Worm (Caenorhabditis elegans) whole organism, L4 larva: ENCODE measurements around the gene F39F10.2.

ENCODE experiments used
- D1046.2 ChIP-seq: fragments of 200-800 bp; sonication (Bioruptor generic); IDR thresholded peaks from 2 replicates; pipeline ENCODE4 v1.3.6; 2022; ENCODE audit warnings: missing genetic modification characterization, missing compliant biosample characterization
- F10B5.3 ChIP-seq: sonication (generic microtip); optimal IDR thresholded peaks from 2 replicates; lab custom pipeline; 2016; ENCODE audit warnings: mild to moderate bottlenecking, missing genetic modification characterization, missing compliant biosample characterization
- F26F4.8 ChIP-seq: fragments of 200-800 bp; sonication (Bioruptor generic); conservative IDR thresholded peaks from 2 replicates; pipeline ENCODE4 v1.3.6; 2022; ENCODE audit warnings: missing genetic modification characterization, missing compliant biosample characterization
- F37D6.2 ChIP-seq: sonication (generic microtip); optimal IDR thresholded peaks from 2 replicates; lab custom pipeline; 2016; ENCODE audit warnings: mild to moderate bottlenecking, missing genetic modification characterization, missing compliant biosample characterization
- F49E8.2 ChIP-seq: sonication (generic microtip); optimal IDR thresholded peaks from 2 replicates; lab custom pipeline; 2016; ENCODE audit warnings: missing compliant biosample characterization, mild to moderate bottlenecking, missing genetic modification characterization, borderline replicate concordance
- T20F7.1 ChIP-seq: fragments of 200-800 bp; sonication (Bioruptor generic); optimal IDR thresholded peaks from 2 replicates; lab custom pipeline; 2018; ENCODE audit warnings: mild to moderate bottlenecking, missing genetic modification characterization, missing compliant biosample characterization
- T26A8.4 ChIP-seq: fragments of 200-800 bp; sonication (Bioruptor generic); IDR thresholded peaks from 2 replicates; pipeline ENCODE4 v1.3.6; 2022; ENCODE audit warnings: missing genetic modification characterization, missing compliant biosample characterization
- Y48G9A.11 ChIP-seq: fragments of 200-800 bp; sonication (Bioruptor generic); IDR thresholded peaks from 2 replicates; pipeline ENCODE4 v1.3.6; 2022; ENCODE audit warnings: missing genetic modification reagents, missing genetic modification characterization, missing compliant biosample characterization
- Y75B8A.6 ChIP-seq: fragments of 200-800 bp; sonication (Bioruptor generic); IDR thresholded peaks from 2 replicates; pipeline ENCODE4 v1.3.6; 2022; ENCODE audit warnings: missing genetic modification reagents, missing genetic modification characterization, missing compliant biosample characterization
- ZK546.5 ChIP-seq, 2 experiments: sonication (generic microtip); optimal IDR thresholded peaks; 2 replicates each; lab custom pipeline; 2017; ENCODE audit warnings: missing biosample characterization in 2 of 2, missing genetic modification characterization in 2 of 2
- ceh-20 ChIP-seq: fragments of 200-800 bp; sonication (Bioruptor generic); IDR thresholded peaks from 2 replicates; pipeline ENCODE4 v1.3.6; 2022; ENCODE audit warnings: missing genetic modification reagents, missing genetic modification characterization, missing compliant biosample characterization
- ceh-62 ChIP-seq: sonication (generic microtip); optimal IDR thresholded peaks from 2 replicates; lab custom pipeline; 2017; ENCODE audit warnings: missing biosample characterization, missing genetic modification characterization
- ces-1 ChIP-seq: fragments of 150-350 bp; sonication (generic microtip); optimal IDR thresholded peaks from 4 replicates; lab custom pipeline; 2014; ENCODE audit warnings: missing biosample characterization, missing genetic modification reagents, missing genetic modification characterization
- cey-2 ChIP-seq: sonication (generic microtip); optimal IDR thresholded peaks from 3 replicates; lab custom pipeline; 2017; ENCODE audit warnings: missing genetic modification characterization, mild to moderate bottlenecking, missing compliant biosample characterization, antibody characterized with exemption, borderline replicate concordance; ENCODE audit not compliant: insufficient read depth
- daf-16 ChIP-seq, 3 experiments: sonication (generic microtip); optimal IDR thresholded peaks; 2 replicates each; lab custom pipeline; 2016 to 2017; ENCODE audit warnings: missing genetic modification characterization in 3 of 3, missing genetic modification reagents in 3 of 3, mild to moderate bottlenecking in 2 of 3, missing compliant biosample characterization in 2 of 3, missing biosample characterization in 1 of 3, moderate library complexity in 1 of 3
- daf-19 ChIP-seq: fragments of 200-800 bp; sonication (Bioruptor generic); conservative IDR thresholded peaks from 2 replicates; pipeline ENCODE4 v1.3.6; 2022; ENCODE audit warnings: missing genetic modification characterization, missing compliant biosample characterization
- daf-8 ChIP-seq: fragments of 200-800 bp; sonication (Bioruptor generic); IDR thresholded peaks from 2 replicates; pipeline ENCODE4 v1.3.6; 2022; ENCODE audit warnings: missing genetic modification characterization, missing compliant biosample characterization
- dmd-6 ChIP-seq: fragments of 200-800 bp; sonication (Bioruptor generic); IDR thresholded peaks from 2 replicates; pipeline ENCODE4 v1.3.6; 2022; ENCODE audit warnings: missing genetic modification reagents, missing genetic modification characterization, missing compliant biosample characterization
- dmd-8 ChIP-seq: fragments of 200-800 bp; sonication (Bioruptor generic); IDR thresholded peaks from 2 replicates; pipeline ENCODE4 v1.3.6; 2022; ENCODE audit warnings: missing genetic modification characterization, missing compliant biosample characterization
- dve-1 ChIP-seq: sonication (generic microtip); optimal IDR thresholded peaks from 2 replicates; lab custom pipeline; 2017; ENCODE audit warnings: antibody characterized with exemption, mild to moderate bottlenecking, missing genetic modification characterization, missing compliant biosample characterization; ENCODE audit not compliant: insufficient read depth
- egl-27 ChIP-seq: sonication (generic microtip); optimal IDR thresholded peaks from 3 replicates; lab custom pipeline; 2017; ENCODE audit warnings: missing biosample characterization, missing genetic modification reagents, missing genetic modification characterization
- egl-43 ChIP-seq: fragments of 200-800 bp; sonication (Bioruptor generic); IDR thresholded peaks from 2 replicates; pipeline ENCODE4 v1.3.6; 2022; ENCODE audit warnings: missing genetic modification reagents, missing genetic modification characterization, missing compliant biosample characterization
- fkh-10 ChIP-seq: fragments of 150-350 bp; optimal IDR thresholded peaks from 2 replicates; lab custom pipeline; 2014; ENCODE audit warnings: missing biosample characterization, missing genetic modification reagents, missing genetic modification characterization
- fos-1 ChIP-seq: fragments of 150-350 bp; optimal IDR thresholded peaks from 2 replicates; lab custom pipeline; 2014; ENCODE audit warnings: missing biosample characterization, missing genetic modification characterization
- hlh-30 ChIP-seq: sonication (generic microtip); optimal IDR thresholded peaks from 2 replicates; lab custom pipeline; 2017; ENCODE audit warnings: antibody characterized with exemption, mild to moderate bottlenecking, missing genetic modification characterization, missing compliant biosample characterization; ENCODE audit not compliant: insufficient read depth
- lim-7 ChIP-seq: fragments of 200-800 bp; sonication (Bioruptor generic); IDR thresholded peaks from 2 replicates; pipeline ENCODE4 v1.3.6; 2022; ENCODE audit warnings: missing genetic modification characterization, missing compliant biosample characterization
- lin-1 ChIP-seq: fragments of 200-800 bp; sonication (Bioruptor generic); IDR thresholded peaks from 2 replicates; pipeline ENCODE4 v1.3.6; 2022; ENCODE audit warnings: missing genetic modification reagents, missing genetic modification characterization, missing compliant biosample characterization
- lin-13 ChIP-seq: fragments of 150-350 bp; optimal IDR thresholded peaks from 2 replicates; lab custom pipeline; 2014; ENCODE audit warnings: missing biosample characterization, missing genetic modification reagents, missing genetic modification characterization
- lin-15B ChIP-seq: fragments of 150-350 bp; sonication (generic microtip); optimal IDR thresholded peaks from 3 replicates; lab custom pipeline; 2014; ENCODE audit warnings: missing biosample characterization, missing genetic modification characterization
- madf-5 ChIP-seq, 2 experiments: fragments of 200-800 bp; sonication (Bioruptor generic); IDR thresholded peaks; 2 replicates each; pipeline ENCODE4 v1.3.6; 2022; ENCODE audit warnings: missing compliant biosample characterization in 2 of 2, missing genetic modification characterization in 2 of 2
- mdt-29 ChIP-seq: fragments of 200-800 bp; sonication (Bioruptor generic); IDR thresholded peaks from 2 replicates; pipeline ENCODE4 v1.3.6; 2022; ENCODE audit warnings: missing genetic modification reagents, missing genetic modification characterization, missing compliant biosample characterization
- mxl-2 ChIP-seq: fragments of 200-800 bp; sonication (Bioruptor generic); conservative IDR thresholded peaks from 2 replicates; pipeline ENCODE4 v1.3.6; 2022; ENCODE audit warnings: missing genetic modification reagents, missing genetic modification characterization, missing compliant biosample characterization
- nhr-237 ChIP-seq: sonication (generic microtip); optimal IDR thresholded peaks from 2 replicates; lab custom pipeline; 2017; ENCODE audit warnings: missing biosample characterization, missing genetic modification characterization
- nhr-28 ChIP-seq: fragments of 150-350 bp; optimal IDR thresholded peaks from 2 replicates; lab custom pipeline; 2014; ENCODE audit warnings: missing biosample characterization, missing genetic modification characterization
- nhr-48 ChIP-seq: sonication (generic microtip); optimal IDR thresholded peaks from 2 replicates; lab custom pipeline; 2016; ENCODE audit warnings: mild to moderate bottlenecking, missing genetic modification characterization, missing compliant biosample characterization
- nhr-6 ChIP-seq: fragments of 150-350 bp; optimal IDR thresholded peaks from 2 replicates; lab custom pipeline; 2014; ENCODE audit warnings: missing biosample characterization, missing genetic modification characterization
- nhr-77 ChIP-seq: fragments of 150-350 bp; optimal IDR thresholded peaks from 2 replicates; lab custom pipeline; 2014; ENCODE audit warnings: missing biosample characterization, missing genetic modification characterization
- php-3 ChIP-seq: fragments of 200-800 bp; sonication (Bioruptor generic); IDR thresholded peaks from 2 replicates; pipeline ENCODE4 v1.3.6; 2022; ENCODE audit warnings: missing genetic modification reagents, missing genetic modification characterization, missing compliant biosample characterization
- pqm-1 ChIP-seq: sonication (generic microtip); optimal IDR thresholded peaks from 2 replicates; lab custom pipeline; 2017; ENCODE audit warnings: missing biosample characterization, missing genetic modification characterization
- rbr-2 ChIP-seq: sonication (generic microtip); optimal IDR thresholded peaks from 2 replicates; lab custom pipeline; 2016; ENCODE audit warnings: missing genotype, missing genetic modification characterization, missing compliant biosample characterization
- snpc-1.2 ChIP-seq: fragments of 200-800 bp; sonication (Bioruptor generic); IDR thresholded peaks from 2 replicates; pipeline ENCODE4 v1.3.6; 2022; ENCODE audit warnings: missing genetic modification reagents, missing genetic modification characterization, missing compliant biosample characterization
- snpc-4 ChIP-seq: fragments of 150-350 bp; optimal IDR thresholded peaks from 2 replicates; lab custom pipeline; 2014; ENCODE audit warnings: missing biosample characterization, missing genetic modification characterization
- spr-3 ChIP-seq: fragments of 200-800 bp; sonication (Bioruptor generic); optimal IDR thresholded peaks from 2 replicates; lab custom pipeline; 2018; ENCODE audit warnings: mild to moderate bottlenecking, missing genetic modification characterization, missing compliant biosample characterization
- unc-130 ChIP-seq: sonication (generic microtip); optimal IDR thresholded peaks from 2 replicates; lab custom pipeline; 2016; ENCODE audit warnings: missing genetic modification reagents, missing genetic modification characterization, missing compliant biosample characterization
- unc-39 ChIP-seq: sonication (generic microtip); optimal IDR thresholded peaks from 2 replicates; lab custom pipeline; 2017; ENCODE audit warnings: missing biosample characterization, missing genetic modification characterization
- unc-62 ChIP-seq, 3 experiments: fragments of 150-350 bp in 1 of 3; sonication (generic microtip); optimal IDR thresholded peaks in 2 of 3; peaks in 1 of 3; 1 replicate in 1 of 3; 2 replicates in 2 of 3; lab custom pipeline; 2014 to 2017; ENCODE audit warnings: missing biosample characterization in 3 of 3, missing genetic modification characterization in 3 of 3, missing genetic modification reagents in 3 of 3, missing genotype in 1 of 3
- vab-7 ChIP-seq: fragments of 200-800 bp; sonication (Bioruptor generic); IDR thresholded peaks from 2 replicates; pipeline ENCODE4 v1.3.6; 2022; ENCODE audit warnings: missing genetic modification reagents, missing genetic modification characterization, missing compliant biosample characterization
- zfp-2 ChIP-seq: sonication (generic microtip); optimal IDR thresholded peaks from 2 replicates; lab custom pipeline; 2016; ENCODE audit warnings: mild to moderate bottlenecking, missing genetic modification characterization, missing compliant biosample characterization
- zfp-3 ChIP-seq: fragments of 200-800 bp; sonication (Bioruptor generic); conservative IDR thresholded peaks from 2 replicates; pipeline ENCODE4 v1.3.6; 2022; ENCODE audit warnings: missing genetic modification reagents, missing genetic modification characterization, missing compliant biosample characterization
- zip-11 ChIP-seq: fragments of 200-800 bp; sonication (Bioruptor generic); IDR thresholded peaks from 2 replicates; pipeline ENCODE4 v1.3.6; 2022; ENCODE audit warnings: missing genetic modification characterization, missing compliant biosample characterization

The F39F10.2 gene

ce11 chrX:16928087-16928486 lies 33.4 kb downstream of the F39F10.2 start (continued):
- TF ChIP-seq ceh-62 (no peak), daf-16 (GFP tag; optimal IDR thresholded peaks at IDR 0.05; lab: Kevin White, UChicago) (peak in 1 of 2 experiments; percentile 33), daf-16 (tag; optimal IDR thresholded peaks at IDR 0.05; lab: Kevin White, UChicago) (peak; percentile 54), T20F7.1 (GFP tag; lab: Kevin White, UChicago) (no peak), egl-27 (tag; lab: Kevin White, UChicago) (no peak), Y75B8A.6 (GFP tag; lab: Robert Waterston, UW) (0 out of 2 replicates have a peak, but pooled peaks have one; percentile 17), nhr-6 (tag; lab: Kevin White, UChicago) (peak; percentile 1), snpc-1.2 (GFP tag; lab: Robert Waterston, UW) (peak; percentile 75), nhr-28 (tag; lab: Kevin White, UChicago) (no peak), Y48G9A.11 (GFP tag; lab: Robert Waterston, UW) (peak; percentile 68; the same call in 1 of the 2 replicates), pqm-1 (tag; lab: Kevin White, UChicago) (no peak), ces-1 (GFP tag; lab: Kevin White, UChicago) (no peak), lin-1 (peak; percentile 43; the same call in 1 of the 2 replicates), unc-130 (GFP tag; lab: Kevin White, UChicago) (peak; percentile 47), nhr-237 (no peak), nhr-48 (tag; lab: Kevin White, UChicago) (peak; percentile 9), vab-7 (peak; percentile 79), T26A8.4 (no peak; the same call in none of the 2 replicates), lim-7 (GFP tag; lab: Robert Waterston, UW) (peak; percentile 83), spr-3 (peak; percentile 1), F49E8.2 (tag; lab: Kevin White, UChicago) (no peak), cey-2 (tag; lab: Kevin White, UChicago) (no peak), ceh-20 (GFP tag; lab: Robert Waterston, UW) (peak; percentile 67; the same call in 1 of the 2 replicates), lin-13 (GFP tag; lab: Kevin White, UChicago) (peak; percentile 36), egl-43 (GFP tag; lab: Robert Waterston, UW) (peak; percentile 91), mdt-29 (GFP tag; lab: Robert Waterston, UW) (no peak), dmd-6 (peak; percentile 45), dmd-8 (GFP tag; lab: Robert Waterston, UW) (peak; percentile 77; the same call in 1 of the 2 replicates), F37D6.2 (tag; lab: Kevin White, UChicago) (peak; percentile 20), fkh-10 (GFP tag; lab: Kevin White, UChicago) (no peak), zfp-2 (tag; lab: Kevin White, UChicago) (no peak), fos-1 (tag; lab: Kevin White, UChicago) (no peak), F26F4.8 (GFP tag; lab: Robert Waterston, UW) (no peak), rbr-2 (tag; lab: Kevin White, UChicago) (peak; percentile 69), zfp-3 (GFP tag; lab: Robert Waterston, UW) (0 out of 2 replicates have a peak, but pooled peaks have one; percentile 14), nhr-77 (tag; lab: Kevin White, UChicago) (no peak), snpc-4 (tag; lab: Kevin White, UChicago) (no peak), D1046.2 (GFP tag; lab: Robert Waterston, UW) (no peak), daf-19 (GFP tag; lab: Robert Waterston, UW) (no peak), hlh-30 (peak; percentile 75), php-3 (GFP tag; lab: Robert Waterston, UW) (no peak), madf-5 (GFP tag; IDR thresholded peaks at IDR 0.05; lab: Robert Waterston, UW) (peak in 1 of 2 experiments; percentile 55; a peak in 1 of 4 replicates), unc-39 (no peak), ZK546.5 (tag; optimal IDR thresholded peaks at IDR 0.05; lab: Kevin White, UChicago) (no peak), zip-11 (GFP tag; lab: Robert Waterston, UW) (0 out of 2 replicates have a peak, but pooled peaks have one; percentile 24), lin-15B (tag; lab: Kevin White, UChicago) (no peak), mxl-2 (GFP tag; lab: Robert Waterston, UW) (peak; percentile 42; the same call in 1 of the 2 replicates), F10B5.3 (tag; lab: Kevin White, UChicago) (no peak), unc-62 (GFP tag; optimal IDR thresholded peaks at IDR 0.05 in 1 of 2; lab: Kevin White, UChicago) (peak in 1 of 2 experiments; percentile 81), unc-62 (tag; optimal IDR thresholded peaks at IDR 0.05; lab: Kevin White, UChicago) (no peak), daf-8 (no peak), dve-1 (tag; lab: Kevin White, UChicago) (no peak)
